Worm (Caenorhabditis elegans) whole organism, midembryonic: ENCODE data around the gene set-6.

Source experiments
- T22C8.4 ChIP-seq: fragments of 200-800 bp; sonication (Bioruptor generic); IDR thresholded peaks from 2 replicates; pipeline ENCODE4 v1.3.6; 2022; ENCODE audit warnings: missing genetic modification characterization, missing compliant biosample characterization
- cog-1 ChIP-seq: sonication (generic microtip); optimal IDR thresholded peaks from 2 replicates; lab custom pipeline; 2016; ENCODE audit warnings: missing genetic modification characterization, missing compliant biosample characterization
- flt-1 ChIP-seq: fragments of 200-800 bp; sonication (Bioruptor generic); IDR thresholded peaks from 2 replicates; pipeline ENCODE4 v1.3.6; 2022; ENCODE audit warnings: missing genetic modification characterization, missing compliant biosample characterization
- klf-2 ChIP-seq: fragments of 200-800 bp; sonication (Bioruptor generic); conservative IDR thresholded peaks from 2 replicates; pipeline ENCODE4 v1.3.6; 2022; ENCODE audit warnings: missing genetic modification reagents, missing genetic modification characterization, missing compliant biosample characterization
- med-1 ChIP-seq: sonication (generic microtip); optimal IDR thresholded peaks from 2 replicates; lab custom pipeline; 2017; ENCODE audit warnings: missing genetic modification characterization, mild to moderate bottlenecking, missing compliant biosample characterization, antibody characterized with exemption, missing genetic modification reagents; ENCODE audit not compliant: insufficient read depth
- ref-1 ChIP-seq: fragments of 200-800 bp; sonication (Bioruptor generic); conservative IDR thresholded peaks from 2 replicates; pipeline ENCODE4 v1.3.6; 2022; ENCODE audit warnings: missing genetic modification reagents, missing genetic modification characterization, missing compliant biosample characterization
- tab-1 ChIP-seq: fragments of 200-800 bp; sonication (Bioruptor generic); IDR thresholded peaks from 2 replicates; pipeline ENCODE4 v1.3.6; 2022; ENCODE audit warnings: missing genetic modification characterization, missing compliant biosample characterization
- ztf-23 ChIP-seq: fragments of 200-800 bp; sonication (Bioruptor generic); IDR thresholded peaks from 2 replicates; pipeline ENCODE4 v1.3.6; 2022; ENCODE audit warnings: missing genetic modification reagents, missing genetic modification characterization, missing compliant biosample characterization
- ztf-29 ChIP-seq: fragments of 200-800 bp; sonication (Bioruptor generic); IDR thresholded peaks from 2 replicates; pipeline ENCODE4 v1.3.6; 2022; ENCODE audit warnings: missing genetic modification reagents, missing genetic modification characterization, missing compliant biosample characterization

set-6 gene

DNA sequence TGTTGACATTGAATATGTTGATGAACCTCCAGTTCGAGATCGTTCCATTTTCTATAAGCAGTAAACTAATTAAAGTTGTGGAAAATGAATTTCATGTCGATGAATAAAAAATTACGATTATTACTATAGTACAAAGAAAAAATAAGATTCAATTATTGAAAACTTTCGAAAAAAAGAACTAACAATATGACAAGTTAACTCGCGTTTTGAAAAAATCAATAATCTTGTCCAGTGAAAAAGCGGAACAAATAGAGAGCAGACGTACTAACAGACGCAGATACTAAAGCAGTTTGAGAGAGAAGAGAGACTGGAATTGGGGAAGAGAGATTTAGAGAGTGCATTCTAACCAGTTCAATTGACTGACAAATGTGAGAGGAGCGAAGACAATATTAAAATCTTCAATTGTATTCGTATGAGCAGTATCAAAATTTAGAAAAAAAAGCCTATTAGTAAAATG, at the start of gene set-6:
Gene set-6, minus strand, starts transcription at position 51 of the 457 bp plus-strand sequence.
- TF ChIP-seq T22C8.4 (peak; percentile 60; the same call in 1 of the 2 replicates), klf-2 (GFP tag; lab: Robert Waterston, UW) (no peak), flt-1 (GFP tag; lab: Robert Waterston, UW) (no peak), ztf-23 (GFP tag; lab: Robert Waterston, UW) (no peak), cog-1 (tag; lab: Kevin White, UChicago) (no peak), med-1 (GFP tag; lab: Kevin White, UChicago) (no peak), tab-1 (no peak), ztf-29 (no peak)

ce11 chrX:12022496-12022895, 48.0 kb upstream of the set-6 start:
- TF ChIP-seq T22C8.4 (no peak), klf-2 (GFP tag; lab: Robert Waterston, UW) (no peak), cog-1 (tag; lab: Kevin White, UChicago) (no peak), tab-1 (no peak), ref-1 (no peak), med-1 (GFP tag; lab: Kevin White, UChicago) (no peak)

- TF ChIP-seq tab-1 (no peak), flt-1 (GFP tag; lab: Robert Waterston, UW) (peak; percentile 39; the same call in 1 of the 2 replicates)
These were observed 47.0 kb upstream of the set-6 start for ce11 chrX:12021446-12021845.

DNA sequence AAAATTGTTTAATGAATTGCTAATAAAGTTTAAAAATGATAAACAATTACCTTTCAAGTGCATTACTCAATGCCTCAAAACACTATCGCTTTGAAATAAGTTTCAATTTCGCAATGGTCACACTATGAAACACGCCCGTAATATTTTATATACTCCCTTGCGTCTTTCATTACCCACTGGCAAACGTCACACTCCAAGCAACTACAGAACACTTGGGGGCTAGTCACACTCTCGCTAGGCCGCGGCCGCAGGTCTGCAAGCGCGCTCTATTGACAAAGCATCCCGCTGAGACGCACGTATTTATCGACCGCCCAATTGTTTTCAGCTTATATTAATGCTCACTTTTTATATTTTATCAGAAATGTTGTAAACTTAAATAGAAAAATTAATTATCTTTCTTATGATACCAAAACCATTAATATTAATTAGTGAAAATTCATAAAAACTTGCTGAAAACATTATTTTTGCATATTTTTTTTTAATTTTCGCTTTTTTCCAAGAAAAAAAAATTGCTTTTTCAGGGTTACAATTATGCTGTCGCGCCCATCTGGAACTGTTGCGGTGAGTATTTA, 43.5 kb upstream of the set-6 start, which contains the start of the genes nmat-1 and ucr-2.1:
Gene nmat-1, minus strand, starts transcription at position 136 of the 572 bp plus-strand sequence.
Gene ucr-2.1, plus strand, starts transcription at position 522 of the 572 bp plus-strand sequence.
- TF ChIP-seq ztf-23 (GFP tag; lab: Robert Waterston, UW) (no peak), flt-1 (GFP tag; lab: Robert Waterston, UW) (0 out of 2 replicates have a peak, but pooled peaks have one; percentile 27)

DNA sequence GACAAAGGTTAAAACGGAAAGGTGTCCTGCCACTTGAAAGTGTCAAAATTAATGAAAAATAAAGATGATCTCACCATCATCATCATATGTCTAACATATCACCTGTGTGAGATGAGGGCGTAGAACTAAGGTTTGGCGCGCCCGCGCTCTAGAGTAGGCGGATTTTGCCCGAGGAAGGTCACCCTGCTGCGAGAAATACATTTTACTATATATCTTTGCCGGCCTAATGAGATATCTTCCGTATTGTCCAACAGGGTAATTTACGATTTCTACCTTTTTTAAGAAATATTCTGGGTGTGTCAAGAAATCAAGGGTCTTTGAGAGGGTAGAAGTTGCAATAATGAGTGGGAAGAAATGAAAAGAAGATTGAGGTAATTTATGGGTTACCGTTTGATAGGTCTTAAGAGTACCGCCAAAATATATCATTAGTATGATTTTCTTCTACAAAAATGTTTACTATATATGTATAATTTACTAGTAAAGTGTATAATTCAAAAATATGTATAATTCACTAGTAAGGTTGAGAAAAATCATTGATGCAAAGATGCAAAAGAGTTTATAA, 33.5 kb upstream of the set-6 start:
- no peak for TF ChIP-seq klf-2 (GFP tag; lab: Robert Waterston, UW)
- no peak for TF ChIP-seq ztf-23 (GFP tag; lab: Robert Waterston, UW)
- no peak for TF ChIP-seq tab-1
- TF ChIP-seq T22C8.4, result no peak
- TF ChIP-seq ztf-29, result no peak

- no peak for TF ChIP-seq klf-2 (GFP tag; lab: Robert Waterston, UW)
- no peak for TF ChIP-seq T22C8.4
- TF ChIP-seq flt-1 (GFP tag; lab: Robert Waterston, UW), result no peak
- TF ChIP-seq ztf-29, result no peak
- TF ChIP-seq ref-1, result no peak
- no peak for TF ChIP-seq tab-1
- no peak for TF ChIP-seq med-1 (GFP tag; lab: Kevin White, UChicago)
- TF ChIP-seq ztf-23 (GFP tag; lab: Robert Waterston, UW), result no peak
- TF ChIP-seq cog-1 (tag; lab: Kevin White, UChicago), result no peak
These were observed 32.0 kb upstream of the set-6 start for ce11 chrX:12006470-12006869.

DNA sequence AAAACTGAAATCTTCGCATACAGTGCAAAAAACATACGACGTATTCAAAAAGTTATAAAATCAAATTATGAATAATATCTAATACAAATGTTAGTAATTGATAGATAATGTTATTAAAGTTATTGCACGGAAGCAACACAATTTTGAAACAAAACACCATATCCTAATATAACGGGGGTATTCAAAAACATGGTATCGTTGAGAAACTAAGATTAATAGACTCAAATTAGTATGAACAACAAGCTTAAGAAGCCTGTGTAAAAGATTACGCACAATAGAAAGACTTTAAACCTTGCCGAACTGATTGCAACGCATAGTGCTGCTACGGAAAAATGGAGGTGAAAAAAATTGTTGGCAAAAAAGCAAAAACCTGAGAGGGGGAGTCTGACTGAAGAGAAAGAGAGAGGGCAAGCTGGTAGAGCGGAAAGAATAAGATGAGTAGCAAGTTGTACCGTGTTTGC, 31.1 kb upstream of the set-6 start, which contains the start of gene sma-5:
Gene sma-5, minus strand, starts transcription at position 51 of the 461 bp plus-strand sequence.
- TF ChIP-seq klf-2 (GFP tag; lab: Robert Waterston, UW) (no peak), ref-1 (no peak), ztf-29 (no peak), tab-1 (no peak), ztf-23 (GFP tag; lab: Robert Waterston, UW) (no peak), flt-1 (GFP tag; lab: Robert Waterston, UW) (no peak), T22C8.4 (no peak), med-1 (GFP tag; lab: Kevin White, UChicago) (no peak), cog-1 (tag; lab: Kevin White, UChicago) (no peak)

DNA sequence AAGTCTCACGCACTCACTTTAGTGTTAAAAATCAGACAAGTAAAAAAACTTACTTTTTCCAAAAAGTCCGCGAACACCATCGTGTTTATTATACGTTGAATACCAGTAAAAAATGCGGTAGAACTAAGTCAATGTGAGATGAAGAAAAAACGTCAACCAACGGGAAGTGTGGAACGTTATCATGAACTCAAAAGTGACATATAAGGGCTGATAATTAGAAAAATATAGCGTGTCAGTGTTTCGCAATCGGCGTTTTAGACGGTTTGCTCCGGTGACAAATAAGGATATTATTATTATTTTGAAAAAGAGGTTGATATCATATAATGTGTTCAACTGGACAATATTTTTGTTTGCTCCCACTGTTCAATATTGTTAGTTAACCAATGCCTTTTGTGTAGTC, 30.4 kb upstream of the set-6 start:
- TF ChIP-seq klf-2 (GFP tag; lab: Robert Waterston, UW), result no peak
- no peak for TF ChIP-seq ztf-29
- no peak for TF ChIP-seq cog-1 (tag; lab: Kevin White, UChicago)
- TF ChIP-seq med-1 (GFP tag; lab: Kevin White, UChicago), result no peak
- TF ChIP-seq ref-1, result no peak
- TF ChIP-seq ztf-23 (GFP tag; lab: Robert Waterston, UW), result no peak
- no peak for TF ChIP-seq flt-1 (GFP tag; lab: Robert Waterston, UW)
- TF ChIP-seq tab-1, result no peak
- TF ChIP-seq T22C8.4, result no peak

- TF ChIP-seq flt-1 (GFP tag; lab: Robert Waterston, UW) (no peak), tab-1 (no peak), med-1 (GFP tag; lab: Kevin White, UChicago) (no peak), T22C8.4 (no peak)
These were observed 29.5 kb upstream of the set-6 start for ce11 chrX:12003969-12004368.

DNA sequence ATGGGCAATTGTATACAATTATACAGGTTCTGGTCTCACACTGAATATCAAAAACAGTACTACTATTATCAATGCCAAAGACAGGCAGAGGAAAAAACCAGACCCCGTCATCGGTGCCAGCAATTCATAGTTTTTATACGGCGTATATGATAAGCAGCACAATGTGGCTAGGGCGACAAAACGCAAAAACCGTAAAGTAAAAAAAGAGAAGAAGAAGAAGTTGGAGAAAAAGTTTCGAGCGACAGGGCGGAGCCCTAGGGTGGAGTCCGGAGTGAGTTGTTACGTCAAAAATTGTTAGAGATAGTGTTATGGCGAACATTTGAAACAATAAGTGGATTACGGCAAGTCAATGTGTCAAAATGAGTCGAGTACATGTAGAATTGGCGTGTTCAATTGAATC, 27.1 kb upstream of the set-6 start:
- TF ChIP-seq med-1 (GFP tag; lab: Kevin White, UChicago), result no peak
- TF ChIP-seq flt-1 (GFP tag; lab: Robert Waterston, UW), result no peak
- no peak for TF ChIP-seq tab-1
- TF ChIP-seq cog-1 (tag; lab: Kevin White, UChicago), result no peak
- no peak for TF ChIP-seq klf-2 (GFP tag; lab: Robert Waterston, UW)
- no peak for TF ChIP-seq ztf-29
- no peak for TF ChIP-seq ztf-23 (GFP tag; lab: Robert Waterston, UW)
- no peak for TF ChIP-seq ref-1
- no peak for TF ChIP-seq T22C8.4
